Fruit fly (Drosophila melanogaster) whole organism, pupa: ENCODE data around the gene CG31778.

Source experiments
- CG10348 ChIP-seq: fragments of 200-800 bp; sonication (Bioruptor generic); IDR thresholded peaks from 2 replicates; pipeline ENCODE4 v1.3.6; 2022; ENCODE audit warnings: missing biosample characterization, missing genetic modification characterization
- CG12605 ChIP-seq: fragments of 200-800 bp; sonication (Bioruptor generic); IDR thresholded peaks from 2 replicates; pipeline ENCODE4 v1.3.6; 2022; ENCODE audit warnings: missing biosample characterization, missing genetic modification characterization
- CG13204 ChIP-seq: fragments of 200-800 bp; sonication (Bioruptor generic); optimal IDR thresholded peaks from 2 replicates; lab custom pipeline; 2018; ENCODE audit warnings: missing biosample characterization, mild to moderate bottlenecking, missing genetic modification characterization, moderate library complexity
- CG14655 ChIP-seq: fragments of 200-800 bp; sonication (Bioruptor generic); optimal IDR thresholded peaks from 3 replicates; lab custom pipeline; 2017; ENCODE audit warnings: mild to moderate bottlenecking, missing biosample characterization, missing genetic modification reagents, missing genetic modification characterization
- CG15710 ChIP-seq: fragments of 200-800 bp; sonication (Bioruptor generic); optimal IDR thresholded peaks from 2 replicates; lab custom pipeline; 2018; ENCODE audit warnings: missing biosample characterization, mild to moderate bottlenecking, missing genetic modification characterization, moderate library complexity
- CG17806 ChIP-seq: fragments of 200-800 bp; sonication (Bioruptor generic); optimal IDR thresholded peaks from 2 replicates; lab custom pipeline; 2018; ENCODE audit warnings: missing biosample characterization, mild to moderate bottlenecking, missing genetic modification characterization, moderate library complexity
- CG32121 ChIP-seq: fragments of 200-800 bp; sonication (Bioruptor generic); IDR thresholded peaks from 2 replicates; pipeline ENCODE4 v1.3.6; 2022; ENCODE audit warnings: missing biosample characterization, missing genetic modification characterization
- CG34367 ChIP-seq: fragments of 200-800 bp; sonication (Bioruptor generic); optimal IDR thresholded peaks from 2 replicates; lab custom pipeline; 2018; ENCODE audit warnings: missing biosample characterization, mild to moderate bottlenecking, missing genetic modification characterization
- CG4496 ChIP-seq: fragments of 200-800 bp; sonication (Bioruptor generic); IDR thresholded peaks from 3 replicates; pipeline ENCODE4 v1.3.6; 2022; ENCODE audit warnings: missing biosample characterization, missing genetic modification characterization
- CG8159 ChIP-seq: fragments of 200-800 bp; sonication (Bioruptor generic); optimal IDR thresholded peaks from 3 replicates; lab custom pipeline; 2018; ENCODE audit warnings: missing biosample characterization, mild to moderate bottlenecking, missing genetic modification characterization, moderate library complexity
- CG8301 ChIP-seq: fragments of 200-800 bp; sonication (Bioruptor generic); optimal IDR thresholded peaks from 2 replicates; lab custom pipeline; 2018; ENCODE audit warnings: missing biosample characterization, mild to moderate bottlenecking, missing genetic modification characterization
- CG9948 ChIP-seq: fragments of 200-800 bp; sonication (Bioruptor generic); optimal IDR thresholded peaks from 2 replicates; lab custom pipeline; 2018; ENCODE audit warnings: missing biosample characterization, mild to moderate bottlenecking, missing genetic modification characterization, moderate library complexity
- D1 ChIP-seq: fragments of 200-800 bp; sonication (Bioruptor generic); optimal IDR thresholded peaks from 2 replicates; lab custom pipeline; 2018; ENCODE audit warnings: missing biosample characterization, mild to moderate bottlenecking, missing genetic modification characterization, moderate library complexity
- EcR ChIP-seq: fragments of 200-800 bp; sonication (Bioruptor generic); optimal IDR thresholded peaks from 3 replicates; lab custom pipeline; 2019; ENCODE audit warnings: missing biosample characterization, missing genetic modification characterization, mild to moderate bottlenecking, moderate library complexity, missing genetic modification reagents
- Ets98B ChIP-seq: fragments of 200-800 bp; sonication (Bioruptor generic); IDR thresholded peaks from 2 replicates; pipeline ENCODE4 v1.3.6; 2022; ENCODE audit warnings: missing biosample characterization, missing genetic modification characterization
- Pif1A ChIP-seq: fragments of 200-800 bp; sonication (Bioruptor generic); optimal IDR thresholded peaks from 3 replicates; lab custom pipeline; 2016; ENCODE audit warnings: missing biosample characterization, missing genetic modification characterization
- Pif1B ChIP-seq: fragments of 200-800 bp; sonication (Bioruptor generic); optimal IDR thresholded peaks from 3 replicates; lab custom pipeline; 2016; ENCODE audit warnings: missing biosample characterization, missing genetic modification characterization
- Snoo ChIP-seq: fragments of 200-800 bp; sonication (Bioruptor generic); optimal IDR thresholded peaks from 3 replicates; lab custom pipeline; 2017; ENCODE audit warnings: missing biosample characterization, mild to moderate bottlenecking, missing genetic modification characterization, inconsistent platforms
- fd96Ca ChIP-seq: fragments of 200-800 bp; sonication (Bioruptor generic); IDR thresholded peaks from 3 replicates; pipeline ENCODE4 v1.3.6; 2022; ENCODE audit warnings: missing biosample characterization, missing genetic modification characterization
- gl ChIP-seq: fragments of 200-800 bp; sonication (Bioruptor generic); optimal IDR thresholded peaks from 2 replicates; lab custom pipeline; 2018; ENCODE audit warnings: missing biosample characterization, mild to moderate bottlenecking, missing genetic modification characterization
- rn ChIP-seq: fragments of 200-800 bp; sonication (Bioruptor generic); IDR thresholded peaks from 2 replicates; pipeline ENCODE4 v1.3.6; 2022; ENCODE audit warnings: missing biosample characterization, missing genetic modification characterization

Gene CG31778

DNA sequence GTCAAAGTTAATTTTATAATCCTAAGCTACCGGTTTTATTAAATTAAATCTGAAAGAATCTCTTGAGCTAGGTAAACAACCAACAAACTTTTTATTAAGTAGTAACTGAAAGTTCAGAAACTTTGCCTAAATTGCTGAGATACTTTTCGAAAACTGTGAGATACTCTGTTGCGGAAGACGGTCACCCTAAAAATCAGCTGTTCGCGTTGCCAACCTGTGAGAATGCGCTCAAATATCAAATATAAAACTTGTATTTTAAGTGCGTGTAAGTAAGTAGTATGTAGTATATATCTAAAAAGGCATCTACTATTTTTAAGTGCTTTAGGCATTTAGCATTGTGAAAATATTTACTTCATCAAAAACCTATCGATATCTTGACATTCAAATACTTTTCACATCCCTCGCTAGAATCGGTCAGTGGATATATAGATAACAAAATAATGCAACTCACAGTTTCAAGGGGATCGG is 7.7 kb upstream of the CG31778 start, which contains the start of the genes CG31955 and CG2818:
TSS of gene CG31955 (minus strand) at position 157 of the 468 bp plus-strand sequence.
TSS of gene CG2818 (plus strand) at position 412 of the 468 bp plus-strand sequence.
- TF ChIP-seq CG12605 (GFP tag; lab: Robert Waterston, UW) (no peak), CG15710 (tag; lab: Kevin White, UChicago) (no peak), D1 (tag; lab: Kevin White, UChicago) (no peak)
- TF ChIP-seq, all 21 proteins: peak for 0

DNA sequence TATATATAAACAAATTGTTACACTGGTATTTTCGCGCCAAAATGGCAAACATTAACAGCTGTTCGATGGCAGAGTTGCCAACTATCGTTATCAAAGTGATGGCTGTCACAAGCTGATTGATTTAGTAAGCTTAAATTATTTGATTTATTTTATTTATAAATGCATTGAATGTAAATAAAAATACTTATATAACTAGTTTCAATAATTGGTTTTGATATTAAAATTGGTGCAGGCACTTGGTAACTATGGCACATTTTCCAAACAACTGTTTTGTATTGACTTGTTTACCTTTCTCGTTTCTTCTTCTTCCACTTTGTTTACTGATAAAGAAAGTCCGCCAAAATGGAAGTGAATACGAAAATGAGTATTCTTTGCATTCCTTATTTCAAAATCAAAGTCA is 6.4 kb upstream of the CG31778 start, which contains the start of gene cutlet:
TSS of gene cutlet (minus strand) at position 84 of the 400 bp plus-strand sequence.
- TF ChIP-seq CG8159 (tag; lab: Kevin White, UChicago) (no peak), CG17806 (tag; lab: Kevin White, UChicago) (no peak), rn (GFP tag; lab: Robert Waterston, UW) (no peak), CG13204 (GFP tag; lab: Kevin White, UChicago) (no peak), Pif1A (no peak)

DNA sequence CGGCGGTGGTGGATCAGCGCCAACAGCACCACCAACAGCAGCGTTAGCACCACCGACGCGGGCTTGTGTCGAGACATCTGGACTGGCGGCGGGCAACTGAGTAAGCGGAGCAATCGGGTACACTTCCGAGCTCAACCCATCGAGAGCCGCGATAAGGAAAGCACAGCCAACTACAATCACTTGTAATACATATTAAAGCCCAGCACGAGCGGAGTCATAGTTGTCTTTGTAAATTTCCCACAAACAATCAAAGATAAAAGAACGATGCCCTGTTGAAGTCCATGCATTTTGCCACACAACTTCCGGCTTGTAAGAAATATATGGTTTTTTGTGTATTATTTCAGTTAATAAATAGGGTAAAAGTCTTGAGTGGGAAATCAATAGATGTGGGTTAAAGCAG is 1.7 kb upstream of the CG31778 start, which contains the start of gene CG31777:
TSS of gene CG31777 (minus strand) at position 101 of the 400 bp plus-strand sequence.
- TF ChIP-seq EcR (peak; percentile 56), rn (GFP tag; lab: Robert Waterston, UW) (no peak)

DNA sequence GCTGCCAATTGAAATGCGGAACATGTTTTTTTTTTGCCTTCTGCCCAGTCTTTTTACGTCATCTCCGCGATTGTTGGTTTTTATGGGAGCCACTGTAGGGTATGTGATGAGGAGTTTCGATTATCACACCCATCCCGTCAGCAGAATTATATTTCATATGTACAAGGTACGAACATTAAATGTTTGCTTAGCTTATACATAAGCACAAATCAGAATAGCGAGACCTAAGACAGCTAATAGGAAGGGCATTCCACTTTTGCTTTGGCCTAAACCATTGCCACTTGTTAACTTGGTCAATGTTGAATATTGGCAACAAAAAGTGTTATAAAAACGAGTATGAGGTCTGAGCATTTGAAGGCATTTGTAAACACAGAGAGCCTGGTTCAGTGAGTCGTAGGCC is 2.0 kb downstream of the CG31778 start, which contains the start of gene CG2816:
TSS of gene CG2816 (plus strand) at position 400 of the 400 bp plus-strand sequence.
- TF ChIP-seq CG8159 (tag; lab: Kevin White, UChicago) (no peak), Pif1B (GFP tag; lab: Kevin White, UChicago) (peak; percentile 81), CG15710 (tag; lab: Kevin White, UChicago) (no peak), CG10348 (GFP tag; lab: Robert Waterston, UW) (peak; percentile 90), CG8301 (tag; lab: Kevin White, UChicago) (peak; percentile 85), Ets98B (GFP tag; lab: Robert Waterston, UW) (peak; percentile 96), CG13204 (GFP tag; lab: Kevin White, UChicago) (no peak), CG32121 (GFP tag; lab: Robert Waterston, UW) (peak; percentile 96), rn (GFP tag; lab: Robert Waterston, UW) (peak; percentile 91), Pif1A (peak; percentile 82), EcR (no peak), CG34367 (peak; percentile 47), CG14655 (peak; percentile 89), gl (tag; lab: Kevin White, UChicago) (no peak), Snoo (tag; lab: Kevin White, UChicago) (peak; percentile 72), CG12605 (GFP tag; lab: Robert Waterston, UW) (peak; percentile 91), CG9948 (tag; lab: Kevin White, UChicago) (no peak), CG4496 (GFP tag; lab: Robert Waterston, UW) (peak; percentile 96), fd96Ca (GFP tag; lab: Robert Waterston, UW) (peak; percentile 97), D1 (tag; lab: Kevin White, UChicago) (no peak), CG17806 (tag; lab: Kevin White, UChicago) (peak; percentile 69)

DNA sequence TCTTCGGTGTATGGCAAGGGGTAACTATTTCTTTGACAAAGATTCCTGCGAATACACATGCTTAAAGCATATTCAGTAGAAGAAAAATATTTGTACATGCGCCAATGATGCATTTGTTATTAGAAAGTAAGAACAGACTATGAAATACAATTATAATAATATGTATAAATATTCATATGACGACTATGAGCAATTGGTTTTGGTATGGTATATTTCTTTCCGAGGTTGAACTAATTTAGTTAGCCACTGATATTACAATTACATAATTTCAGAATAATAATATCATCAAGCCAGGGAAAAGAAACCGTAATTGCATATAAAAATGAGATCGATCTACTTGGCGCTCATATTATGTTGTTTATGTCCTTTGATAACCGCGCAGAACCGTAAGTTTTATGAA is 3.8 kb downstream of the CG31778 start, which contains the start of gene CG43145:
TSS of gene CG43145 (plus strand) at position 301 of the 400 bp plus-strand sequence.
- TF ChIP-seq CG32121 (GFP tag; lab: Robert Waterston, UW), result no peak
- no peak for TF ChIP-seq CG10348 (GFP tag; lab: Robert Waterston, UW)
- no peak for TF ChIP-seq CG17806 (tag; lab: Kevin White, UChicago)
- TF ChIP-seq Ets98B (GFP tag; lab: Robert Waterston, UW), result no peak
- no peak for TF ChIP-seq gl (tag; lab: Kevin White, UChicago)
- no peak for TF ChIP-seq CG14655
- no peak for TF ChIP-seq CG8159 (tag; lab: Kevin White, UChicago)
- no peak for TF ChIP-seq Snoo (tag; lab: Kevin White, UChicago)
- TF ChIP-seq D1 (tag; lab: Kevin White, UChicago), result no peak
- no peak for TF ChIP-seq CG34367

DNA sequence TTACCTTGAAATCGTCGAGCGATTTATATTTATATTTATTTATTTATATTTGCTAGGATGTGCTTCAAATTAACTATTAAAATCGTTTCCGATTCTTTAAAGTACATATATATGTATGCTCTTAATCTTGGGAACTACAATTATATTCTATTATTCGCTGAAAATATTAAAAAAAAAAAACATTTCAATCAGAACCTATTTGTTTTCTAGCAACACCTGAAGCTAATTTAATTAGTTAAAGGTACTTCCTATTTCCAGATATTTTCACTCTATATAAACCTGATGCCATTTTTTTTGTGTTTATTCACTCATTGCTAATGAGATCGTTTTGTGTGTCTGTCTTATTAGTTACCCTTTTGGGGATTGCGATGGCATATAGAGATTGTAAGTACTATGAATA is 4.3 kb downstream of the CG31778 start, which contains the start of gene CG42467:
TSS of gene CG42467 (plus strand) at position 301 of the 400 bp plus-strand sequence.
- TF ChIP-seq CG34367, result no peak
- no peak for TF ChIP-seq rn (GFP tag; lab: Robert Waterston, UW)
- no peak for TF ChIP-seq CG10348 (GFP tag; lab: Robert Waterston, UW)
- no peak for TF ChIP-seq Pif1A
- TF ChIP-seq CG14655, result no peak
- no peak for TF ChIP-seq EcR
- TF ChIP-seq Ets98B (GFP tag; lab: Robert Waterston, UW), result no peak
- no peak for TF ChIP-seq CG4496 (GFP tag; lab: Robert Waterston, UW)
- no peak for TF ChIP-seq D1 (tag; lab: Kevin White, UChicago)
- no peak for TF ChIP-seq CG8301 (tag; lab: Kevin White, UChicago)

DNA sequence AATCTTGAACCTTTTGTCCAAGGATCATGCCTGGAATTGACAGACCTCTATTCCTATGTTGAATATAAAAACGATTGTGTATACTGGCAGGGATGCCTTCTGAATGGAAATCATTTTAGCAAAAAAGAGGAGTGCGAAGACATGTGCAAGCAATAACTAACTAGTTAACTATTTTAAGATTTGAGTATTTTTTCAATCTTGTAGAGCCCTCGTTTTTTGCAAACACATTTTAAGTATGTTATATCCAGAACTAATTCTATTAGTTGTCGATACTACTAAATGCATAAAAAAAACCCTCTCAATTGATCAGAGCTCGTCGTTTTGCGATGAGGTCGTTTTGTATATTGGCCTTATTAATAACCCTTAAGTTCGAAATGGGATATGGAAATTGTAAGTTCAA is 4.9 kb downstream of the CG31778 start, which contains the start of gene Sfp24C1:
TSS of gene Sfp24C1 (plus strand) at position 301 of the 400 bp plus-strand sequence.
- TF ChIP-seq CG8159 (tag; lab: Kevin White, UChicago), result no peak
- no peak for TF ChIP-seq rn (GFP tag; lab: Robert Waterston, UW)
- TF ChIP-seq CG17806 (tag; lab: Kevin White, UChicago), result no peak
- no peak for TF ChIP-seq CG8301 (tag; lab: Kevin White, UChicago)
- TF ChIP-seq CG32121 (GFP tag; lab: Robert Waterston, UW), result no peak
- no peak for TF ChIP-seq CG9948 (tag; lab: Kevin White, UChicago)
- no peak for TF ChIP-seq CG10348 (GFP tag; lab: Robert Waterston, UW)
- no peak for TF ChIP-seq CG34367
- no peak for TF ChIP-seq CG15710 (tag; lab: Kevin White, UChicago)
- no peak for TF ChIP-seq Pif1A
- TF ChIP-seq CG13204 (GFP tag; lab: Kevin White, UChicago), result no peak
- TF ChIP-seq Ets98B (GFP tag; lab: Robert Waterston, UW), result no peak
- no peak for TF ChIP-seq D1 (tag; lab: Kevin White, UChicago)
- TF ChIP-seq Snoo (tag; lab: Kevin White, UChicago), result no peak
- TF ChIP-seq EcR, result no peak
- no peak for TF ChIP-seq CG12605 (GFP tag; lab: Robert Waterston, UW)
- no peak for TF ChIP-seq CG4496 (GFP tag; lab: Robert Waterston, UW)
- TF ChIP-seq CG14655, result no peak
